Fruit fly (Drosophila melanogaster): ENCODE data around the gene CG43255.

dm6 chrX:8887410-8887809 is 36.4 kb upstream of the CG43255 start:
- TF ChIP-seq CG7045 (GFP tag; optimal IDR thresholded peaks at IDR 0.05) (no peak), kay (GFP tag; ENCODE audit: borderline replicate concordance) (no peak), CG33017 (tag; optimal IDR thresholded peaks at IDR 0.05) (no peak), tj (GFP tag; optimal IDR thresholded peaks at IDR 0.05) (peak; percentile 29), CG5204 (GFP tag; optimal IDR thresholded peaks at IDR 0.05) (no peak), Hr96 (GFP tag; optimal IDR thresholded peaks at IDR 0.05) (no peak), ovo (GFP tag; optimal IDR thresholded peaks at IDR 0.05) (no peak), CG12768 (GFP tag; optimal IDR thresholded peaks at IDR 0.05) (no peak), CG11617 (GFP tag; optimal IDR thresholded peaks at IDR 0.05) (no peak), CG14711 (tag; optimal IDR thresholded peaks at IDR 0.05) (no peak), Clk (GFP tag; optimal IDR thresholded peaks at IDR 0.05) (no peak), CG1620 (GFP tag; optimal IDR thresholded peaks at IDR 0.05) (no peak), CG7101 (tag; optimal IDR thresholded peaks at IDR 0.05) (peak; percentile 8)
